Fruit fly (Drosophila melanogaster): ENCODE measurements around the gene CG14683.

CG14683 gene

DNA sequence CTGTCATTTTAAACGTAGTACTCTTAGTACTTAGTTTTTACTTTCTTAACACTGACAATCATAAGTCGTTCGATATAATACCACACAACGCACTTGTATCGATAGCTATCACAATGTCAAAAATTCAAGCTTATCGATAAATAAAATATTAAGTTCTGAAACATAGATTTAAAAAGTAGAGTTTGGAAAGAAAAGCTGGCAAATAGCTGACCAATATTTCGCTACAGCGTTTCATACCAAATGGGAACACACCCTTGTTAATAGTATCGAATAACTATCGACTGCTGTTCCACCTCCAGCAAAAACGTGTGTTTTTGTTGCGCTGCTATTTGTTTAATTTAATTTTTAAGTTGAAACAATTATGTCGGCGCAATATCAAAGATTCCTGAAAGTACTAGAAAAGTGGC is at the start of gene CG14683, which contains the start of the genes pug and CG46459:
Gene CG14683 (plus strand): TSS at position 277 of the 407 bp plus-strand sequence.
Gene pug (plus strand): TSS at position 164 of the 407 bp plus-strand sequence.
Gene CG46459 (plus strand): TSS at position 277 of the 407 bp plus-strand sequence.
- TF ChIP-seq so (GFP tag; IDR thresholded peaks at IDR 0.05) (no peak), HLH54F (GFP tag; optimal IDR thresholded peaks at IDR 0.05) (peak; percentile 48), CG1792 (GFP tag; optimal IDR thresholded peaks at IDR 0.05) (no peak), kah (GFP tag; optimal IDR thresholded peaks at IDR 0.05) (no peak), CG7963 (GFP tag; IDR thresholded peaks at IDR 0.05; ENCODE audit: partially characterized antibody) (peak; percentile 87), NC2α (GFP tag; optimal IDR thresholded peaks at IDR 0.05) (no peak), E2f1 (GFP tag; IDR thresholded peaks at IDR 0.05) (no peak), CG17361 (GFP tag; IDR thresholded peaks at IDR 0.05) (no peak), tin (GFP tag; optimal IDR thresholded peaks at IDR 0.05) (peak; percentile 36), CG6791 (GFP tag; IDR thresholded peaks at IDR 0.05; ENCODE audit: partially characterized antibody) (peak; percentile 92), CG4424 (GFP tag; optimal IDR thresholded peaks at IDR 0.05) (peak; percentile 40), crc (GFP tag; optimal IDR thresholded peaks at IDR 0.05) (peak; percentile 32), ERR (GFP tag; optimal IDR thresholded peaks at IDR 0.05) (peak; percentile 50), vvl (GFP tag; IDR thresholded peaks at IDR 0.05) (peak; percentile 44), Xbp1 (GFP tag; optimal IDR thresholded peaks at IDR 0.05) (peak; percentile 38), inv (GFP tag; IDR thresholded peaks at IDR 0.05; ENCODE audit: partially characterized antibody) (peak; percentile 98), jumu (GFP tag; optimal IDR thresholded peaks at IDR 0.05) (peak; percentile 25), luna (GFP tag; optimal IDR thresholded peaks at IDR 0.05) (peak; percentile 36), caup (GFP tag; optimal IDR thresholded peaks at IDR 0.05; ENCODE audit: severe bottlenecking) (peak; percentile 43), CG6689 (GFP tag; IDR thresholded peaks at IDR 0.05) (0 out of 2 replicates have a peak, but pooled peaks have one; percentile 11), toy (GFP tag; IDR thresholded peaks at IDR 0.05) (no peak), Six4 (GFP tag; optimal IDR thresholded peaks at IDR 0.05) (no peak), CoRest (tag; optimal IDR thresholded peaks at IDR 0.05) (peak; percentile 41), CG16813 (GFP tag; IDR thresholded peaks at IDR 0.05; ENCODE audit: partially characterized antibody) (peak; percentile 98), PHDP (tag; optimal IDR thresholded peaks at IDR 0.05) (peak; percentile 12), CG7839 (tag; optimal IDR thresholded peaks at IDR 0.05) (no peak), nerfin-2 (GFP tag; IDR thresholded peaks at IDR 0.05; ENCODE audit: partially characterized antibody) (peak; percentile 94), CG10565 (GFP tag; optimal IDR thresholded peaks at IDR 0.05) (no peak), Doc2 (GFP tag; IDR thresholded peaks at IDR 0.05) (no peak), nmo (GFP tag; optimal IDR thresholded peaks at IDR 0.05) (peak; percentile 63), dmrt11E (tag; optimal IDR thresholded peaks at IDR 0.05) (peak; percentile 26), sens (GFP tag) (peak; percentile 91), CG12942 (GFP tag; optimal IDR thresholded peaks at IDR 0.05) (peak; percentile 4), CG17612 (GFP tag; IDR thresholded peaks at IDR 0.05) (no peak), CG1529 (GFP tag; optimal IDR thresholded peaks at IDR 0.05) (no peak), kay (GFP tag; optimal IDR thresholded peaks at IDR 0.05) (peak; percentile 2), tap (tag; optimal IDR thresholded peaks at IDR 0.05) (no peak), CG4360 (GFP tag; IDR thresholded peaks at IDR 0.05) (peak; percentile 8; the same call in 1 of the 2 replicates), Tbp (GFP tag; optimal IDR thresholded peaks at IDR 0.05) (no peak), NfI (GFP tag; optimal IDR thresholded peaks at IDR 0.05) (peak; percentile 10), sd (tag; optimal IDR thresholded peaks at IDR 0.05) (peak; percentile 43), usp (GFP tag; optimal IDR thresholded peaks at IDR 0.05) (no peak), hkb (optimal IDR thresholded peaks at IDR 0.05) (no peak), hkb (GFP tag; IDR thresholded peaks at IDR 0.05) (peak; percentile 35; the same call in 1 of the 2 replicates), sqz (GFP tag; optimal IDR thresholded peaks at IDR 0.05) (no peak), Stat92E (GFP tag; optimal IDR thresholded peaks at IDR 0.05) (no peak), br (optimal IDR thresholded peaks at IDR 0.05) (no peak), nerfin-1 (tag; optimal IDR thresholded peaks at IDR 0.05) (no peak), Dad (GFP tag; optimal IDR thresholded peaks at IDR 0.05) (no peak), Dbx (GFP tag; IDR thresholded peaks at IDR 0.05) (0 out of 3 replicates have a peak, but pooled peaks have one; percentile 53), bbx (GFP tag; IDR thresholded peaks at IDR 0.05; ENCODE audit: partially characterized antibody) (peak; percentile 95), CG17829 (tag; optimal IDR thresholded peaks at IDR 0.05) (peak; percentile 45)

Data from whole organism, embryonic.